Worm (Caenorhabditis elegans): ENCODE measurements around the gene cul-1.

cul-1 gene

DNA sequence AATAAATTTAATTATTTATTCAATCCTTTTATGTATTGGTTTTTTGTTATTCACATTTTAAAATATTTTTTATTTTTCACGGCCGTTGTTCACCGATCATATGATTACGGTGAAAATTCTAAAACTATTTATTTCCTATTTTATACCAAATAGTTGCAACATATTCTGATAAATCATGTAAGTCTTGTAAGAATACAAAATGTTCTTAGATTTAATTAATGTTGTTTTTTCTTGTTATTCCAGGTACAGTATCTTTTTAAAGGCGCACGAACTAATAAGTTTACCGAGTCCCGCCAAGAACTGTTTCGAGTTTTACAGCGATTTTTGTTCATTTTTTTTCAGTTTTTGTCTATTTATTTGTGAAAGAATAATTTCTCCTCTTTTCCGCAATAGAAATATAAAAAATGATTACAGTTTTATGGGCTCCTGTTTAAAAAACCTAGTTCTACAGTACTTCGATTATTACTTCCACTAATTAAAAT lies 1.4 kb upstream of the cul-1 start, which contains the start of gene D2045.5:
Gene D2045.5 (minus strand): TSS at position 51 of the 482 bp plus-strand sequence.
- no peak for TF ChIP-seq nhr-12 (tag; optimal IDR thresholded peaks at IDR 0.05)
- no peak for TF ChIP-seq elt-3 (tag; optimal IDR thresholded peaks at IDR 0.05)
- TF ChIP-seq lin-32 (GFP tag; optimal IDR thresholded peaks at IDR 0.05) = no peak
- no peak for TF ChIP-seq mep-1 (tag; optimal IDR thresholded peaks at IDR 0.05)
- TF ChIP-seq ceh-43 (GFP tag; optimal IDR thresholded peaks at IDR 0.05) = no peak
- no peak for TF ChIP-seq unc-120 (tag; optimal IDR thresholded peaks at IDR 0.05; ENCODE audit: poor library complexity, severe bottlenecking)
- no peak for TF ChIP-seq blmp-1 (tag; optimal IDR thresholded peaks at IDR 0.05)
- no peak for TF ChIP-seq lin-13 (tag; optimal IDR thresholded peaks at IDR 0.05)
- TF ChIP-seq unc-39 (tag; optimal IDR thresholded peaks at IDR 0.05) = no peak
- no peak for TF ChIP-seq zip-8 (tag; optimal IDR thresholded peaks at IDR 0.05)

DNA sequence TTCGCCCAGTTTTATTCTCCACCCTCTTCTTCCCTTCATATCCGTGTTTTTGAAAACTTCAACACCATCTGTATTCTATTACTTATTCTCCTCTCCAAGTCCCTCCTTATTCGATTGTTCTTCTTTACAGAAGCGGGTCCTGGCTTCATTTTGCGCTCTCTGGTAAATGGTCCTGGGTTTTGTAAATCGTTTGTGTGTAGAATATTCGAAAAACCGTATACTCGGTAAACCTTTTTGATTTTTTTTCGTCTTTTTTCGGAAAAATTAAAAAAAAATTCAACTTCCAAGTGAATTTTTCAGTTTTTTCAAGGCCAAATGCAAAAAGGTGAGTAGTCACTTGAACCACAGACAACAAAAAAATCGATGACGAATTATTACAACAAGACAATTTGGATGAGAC lies 3.9 kb downstream of the cul-1 start, which contains the start of gene D2045.9:
Gene D2045.9 (plus strand): TSS at position 301 of the 400 bp plus-strand sequence.
- no peak for TF ChIP-seq ceh-83 (GFP tag; optimal IDR thresholded peaks at IDR 0.05)
- TF ChIP-seq M03D4.4 (tag; optimal IDR thresholded peaks at IDR 0.05) = no peak
- TF ChIP-seq nhr-76 (tag; optimal IDR thresholded peaks at IDR 0.05) = no peak
- TF ChIP-seq zip-8 (tag; optimal IDR thresholded peaks at IDR 0.05) = no peak
- no peak for TF ChIP-seq ceh-39 (tag; optimal IDR thresholded peaks at IDR 0.05)
- TF ChIP-seq sem-2 (GFP tag; optimal IDR thresholded peaks at IDR 0.05) = no peak
- TF ChIP-seq nhr-237 (tag; optimal IDR thresholded peaks at IDR 0.05) = no peak
- TF ChIP-seq blmp-1 (tag; optimal IDR thresholded peaks at IDR 0.05) = no peak
- TF ChIP-seq mab-5 (tag; optimal IDR thresholded peaks at IDR 0.05) = no peak
- TF ChIP-seq hlh-1 (tag; optimal IDR thresholded peaks at IDR 0.05) = no peak
- no peak for TF ChIP-seq ceh-43 (GFP tag; optimal IDR thresholded peaks at IDR 0.05)
- TF ChIP-seq flh-1 (GFP tag; optimal IDR thresholded peaks at IDR 0.05) = no peak
- TF ChIP-seq nhr-12 (tag; optimal IDR thresholded peaks at IDR 0.05) = no peak
- TF ChIP-seq unc-39 (tag; optimal IDR thresholded peaks at IDR 0.05) = no peak
- TF ChIP-seq mls-2 (tag; optimal IDR thresholded peaks at IDR 0.05) = no peak
- no peak for TF ChIP-seq lsy-2 (tag; optimal IDR thresholded peaks at IDR 0.05)
- no peak for TF ChIP-seq unc-120 (tag; optimal IDR thresholded peaks at IDR 0.05; ENCODE audit: poor library complexity, severe bottlenecking)
- TF ChIP-seq cnd-1 (tag; optimal IDR thresholded peaks at IDR 0.05) = no peak

DNA sequence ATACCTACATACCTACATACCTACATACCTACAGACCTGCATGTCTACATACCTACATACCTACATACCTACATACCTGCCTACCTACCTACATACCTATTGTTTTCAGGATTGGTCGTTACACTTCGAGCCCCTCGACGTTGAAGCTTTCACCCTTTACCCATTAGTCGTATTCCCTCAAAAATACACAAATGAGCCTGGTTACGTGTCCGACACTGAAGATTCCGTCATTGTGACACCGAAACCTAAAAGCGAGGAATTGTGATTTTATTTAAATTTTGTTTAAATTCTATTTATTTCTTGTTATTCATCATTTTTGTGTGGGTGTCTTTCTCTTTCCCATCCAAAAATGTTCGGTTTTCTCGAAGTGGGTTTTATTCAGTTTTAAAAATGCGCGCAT lies 8.1 kb downstream of the cul-1 start, which contains the start of gene D2045.7:
Gene D2045.7 (plus strand): TSS at position 301 of the 400 bp plus-strand sequence.
- TF ChIP-seq unc-120 (tag; optimal IDR thresholded peaks at IDR 0.05; ENCODE audit: poor library complexity, severe bottlenecking) = no peak
- TF ChIP-seq hlh-1 (tag; optimal IDR thresholded peaks at IDR 0.05) = no peak
- TF ChIP-seq snpc-4 (tag; optimal IDR thresholded peaks at IDR 0.05) = no peak

DNA sequence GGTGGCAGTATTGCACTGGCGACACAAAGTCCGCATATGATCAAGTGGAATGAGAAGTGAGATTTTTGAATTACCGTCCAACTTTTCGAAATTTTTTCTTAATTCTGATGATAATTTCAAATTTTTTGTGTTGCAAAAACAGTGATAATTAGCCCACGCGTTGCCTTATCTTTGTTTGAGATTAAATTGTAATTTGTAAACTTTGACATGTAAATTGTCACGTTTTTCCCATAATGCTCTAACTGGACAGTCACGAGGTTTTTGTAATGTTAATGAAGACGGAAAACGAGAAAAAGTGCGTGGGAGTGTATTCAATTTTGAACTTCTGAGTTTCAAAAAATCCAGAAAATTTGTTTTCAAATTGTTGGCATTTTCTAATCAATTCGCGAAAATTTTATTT lies 10.5 kb downstream of the cul-1 start:
- TF ChIP-seq unc-39 (tag; optimal IDR thresholded peaks at IDR 0.05) (no peak), zip-8 (tag; optimal IDR thresholded peaks at IDR 0.05) (no peak), nhr-28 (tag; optimal IDR thresholded peaks at IDR 0.05) (no peak), cnd-1 (tag; optimal IDR thresholded peaks at IDR 0.05) (no peak), lin-13 (tag; optimal IDR thresholded peaks at IDR 0.05) (no peak), lin-32 (GFP tag; optimal IDR thresholded peaks at IDR 0.05) (no peak), drap-1 (GFP tag; optimal IDR thresholded peaks at IDR 0.05) (no peak), bed-3 (GFP tag; optimal IDR thresholded peaks at IDR 0.05) (no peak), ceh-83 (GFP tag; optimal IDR thresholded peaks at IDR 0.05) (no peak), mab-5 (tag; optimal IDR thresholded peaks at IDR 0.05) (no peak), unc-120 (tag; optimal IDR thresholded peaks at IDR 0.05; ENCODE audit: poor library complexity, severe bottlenecking) (no peak), elt-3 (tag; optimal IDR thresholded peaks at IDR 0.05) (no peak), nhr-76 (tag; optimal IDR thresholded peaks at IDR 0.05) (no peak), nhr-2 (tag; optimal IDR thresholded peaks at IDR 0.05) (no peak), blmp-1 (tag; optimal IDR thresholded peaks at IDR 0.05) (no peak), sptf-1 (tag; optimal IDR thresholded peaks at IDR 0.05) (no peak), unc-62 (GFP tag; optimal IDR thresholded peaks at IDR 0.05) (no peak), snpc-4 (tag; optimal IDR thresholded peaks at IDR 0.05) (no peak)

DNA sequence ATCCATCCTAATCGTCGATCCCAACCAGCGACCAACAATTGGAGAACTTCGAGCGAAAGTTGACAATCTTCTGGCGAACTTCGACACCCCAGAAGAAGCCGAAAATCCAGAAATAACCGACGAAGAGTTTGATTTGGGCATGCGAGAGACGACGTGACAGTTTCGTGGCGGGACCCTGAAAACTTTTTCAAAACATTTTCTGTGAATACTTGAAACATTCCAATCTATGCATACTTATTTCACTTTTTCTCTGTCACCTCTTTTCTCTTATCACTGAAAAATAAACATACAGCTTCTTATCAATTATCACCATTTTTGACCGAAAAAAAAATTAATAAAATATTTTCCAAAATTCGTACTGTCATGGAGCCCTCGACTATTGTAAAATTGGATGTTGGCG lies 11.0 kb downstream of the cul-1 start, which contains the start of gene D2045.8:
Gene D2045.8 (plus strand): TSS at position 301 of the 400 bp plus-strand sequence.
- TF ChIP-seq nhr-237 (tag; optimal IDR thresholded peaks at IDR 0.05) (no peak), ceh-43 (GFP tag; optimal IDR thresholded peaks at IDR 0.05) (no peak), lin-32 (GFP tag; optimal IDR thresholded peaks at IDR 0.05) (no peak), lsy-2 (tag; optimal IDR thresholded peaks at IDR 0.05) (no peak), mep-1 (tag; optimal IDR thresholded peaks at IDR 0.05) (no peak), flh-1 (GFP tag; optimal IDR thresholded peaks at IDR 0.05) (no peak), tbx-8 (GFP tag; optimal IDR thresholded peaks at IDR 0.05) (no peak)
